Fruit fly (Drosophila melanogaster) whole organism, embryonic: ENCODE data around the gene dachs.

ENCODE experiments used
- Atf3 ChIP-seq: fragments of 200-800 bp; sonication (Bioruptor generic); optimal IDR thresholded peaks from 3 replicates; lab custom pipeline; 2016; ENCODE audit warnings: missing biosample characterization, missing genetic modification characterization
- Blimp-1 ChIP-seq: fragments of 200-800 bp; sonication (Bioruptor generic); optimal IDR thresholded peaks from 3 replicates; lab custom pipeline; 2018; ENCODE audit warnings: missing biosample characterization, missing genetic modification characterization, mild to moderate bottlenecking, moderate library complexity, missing genetic modification reagents
- BtbVII ChIP-seq: fragments of 200-800 bp; sonication (Bioruptor generic); optimal IDR thresholded peaks from 3 replicates; lab custom pipeline; 2017; ENCODE audit warnings: missing biosample characterization, mild to moderate bottlenecking, missing genetic modification characterization
- CG10543 ChIP-seq: fragments of 200-800 bp; sonication (Bioruptor generic); optimal IDR thresholded peaks from 3 replicates; lab custom pipeline; 2017; ENCODE audit warnings: missing biosample characterization, mild to moderate bottlenecking, missing genetic modification characterization, moderate library complexity
- CG10565 ChIP-seq: fragments of 200-800 bp; sonication (Bioruptor generic); optimal IDR thresholded peaks from 3 replicates; lab custom pipeline; 2016; ENCODE audit warnings: missing biosample characterization, mild to moderate bottlenecking, missing genetic modification characterization
- CG10959 ChIP-seq: fragments of 200-800 bp; sonication (Bioruptor generic); IDR thresholded peaks from 2 replicates; pipeline ENCODE4 v1.3.6; 2022; ENCODE audit warnings: missing biosample characterization, missing genetic modification characterization
- CG11696 ChIP-seq: fragments of 200-800 bp; sonication (Bioruptor generic); IDR thresholded peaks from 2 replicates; pipeline ENCODE4 v1.3.6; 2022; ENCODE audit warnings: missing biosample characterization, missing genetic modification characterization
- CG12744 ChIP-seq: fragments of 200-800 bp; sonication (Bioruptor generic); optimal IDR thresholded peaks from 2 replicates; lab custom pipeline; 2016; ENCODE audit warnings: missing biosample characterization, missing genetic modification characterization
- CG13624 ChIP-seq: fragments of 200-800 bp; sonication (Bioruptor generic); optimal IDR thresholded peaks from 2 replicates; lab custom pipeline; 2016; ENCODE audit warnings: missing biosample characterization, missing genetic modification characterization
- CG14710 ChIP-seq: fragments of 200-800 bp; sonication (Bioruptor generic); optimal IDR thresholded peaks from 3 replicates; lab custom pipeline; 2019; ENCODE audit warnings: missing biosample characterization, mild to moderate bottlenecking, missing genetic modification characterization, moderate library complexity
- CG14860 ChIP-seq: fragments of 200-800 bp; sonication (Bioruptor generic); IDR thresholded peaks from 3 replicates; pipeline ENCODE4 v1.3.6; 2022; ENCODE audit warnings: missing biosample characterization, missing genetic modification characterization; ENCODE audit not compliant: partially characterized antibody
- CG15269 ChIP-seq: fragments of 200-800 bp; sonication (Bioruptor generic); optimal IDR thresholded peaks from 2 replicates; lab custom pipeline; 2018; ENCODE audit warnings: missing biosample characterization, mild to moderate bottlenecking, missing genetic modification characterization, moderate library complexity
- CG1603 ChIP-seq: fragments of 200-800 bp; sonication (Bioruptor generic); optimal IDR thresholded peaks from 2 replicates; lab custom pipeline; 2019; ENCODE audit warnings: missing biosample characterization, mild to moderate bottlenecking, missing genetic modification characterization, moderate library complexity
- CG18619 ChIP-seq: fragments of 200-800 bp; sonication (Bioruptor generic); optimal IDR thresholded peaks from 3 replicates; lab custom pipeline; 2017; ENCODE audit warnings: missing biosample characterization, mild to moderate bottlenecking, missing genetic modification characterization
- CG2889 ChIP-seq: fragments of 200-800 bp; sonication (Bioruptor generic); IDR thresholded peaks from 3 replicates; pipeline ENCODE4 v1.3.6; 2022; ENCODE audit warnings: missing biosample characterization, missing genetic modification characterization
- CG30020 ChIP-seq: fragments of 200-800 bp; optimal IDR thresholded peaks from 2 replicates; lab custom pipeline; 2019; ENCODE audit warnings: missing biosample characterization, mild to moderate bottlenecking, missing genetic modification characterization, moderate library complexity
- CG34376 ChIP-seq: fragments of 200-800 bp; sonication (Bioruptor generic); optimal IDR thresholded peaks from 2 replicates; lab custom pipeline; 2018; ENCODE audit warnings: missing biosample characterization, mild to moderate bottlenecking, missing genetic modification characterization
- CG4328 ChIP-seq: fragments of 200-800 bp; sonication (Bioruptor generic); optimal IDR thresholded peaks from 3 replicates; lab custom pipeline; 2017; ENCODE audit warnings: missing biosample characterization, missing genetic modification reagents, missing genetic modification characterization
- CG5245 ChIP-seq: fragments of 200-800 bp; sonication (Bioruptor generic); optimal IDR thresholded peaks from 3 replicates; lab custom pipeline; 2016; ENCODE audit warnings: missing biosample characterization, missing genetic modification characterization
- CG6683 ChIP-seq: fragments of 200-800 bp; sonication (Bioruptor generic); optimal IDR thresholded peaks from 2 replicates; lab custom pipeline; 2017; ENCODE audit warnings: missing biosample characterization, mild to moderate bottlenecking, missing genetic modification characterization, missing genetic modification reagents
- CG8290 ChIP-seq, 3 experiments: fragments of 200-800 bp; sonication (Bioruptor generic); optimal IDR thresholded peaks; 2 replicates each; lab custom pipeline; 2016 to 2019; ENCODE audit warnings: missing biosample characterization in 3 of 3, missing genetic modification characterization in 3 of 3, mild to moderate bottlenecking in 2 of 3, moderate library complexity in 1 of 3
- CrebB ChIP-seq: fragments of 200-800 bp; sonication (Bioruptor generic); optimal IDR thresholded peaks from 3 replicates; lab custom pipeline; 2018; ENCODE audit warnings: missing biosample characterization, mild to moderate bottlenecking, missing genetic modification characterization
- D ChIP-seq, 2 experiments: fragments of 200-800 bp in 1 of 2; fragments of >200 bp in 1 of 2; sonication (Bioruptor generic) in 1 of 2; optimal IDR thresholded peaks; 2 replicates in 1 of 2; 3 replicates in 1 of 2; lab custom pipeline; 2017; ENCODE audit warnings: mild to moderate bottlenecking in 1 of 2, missing biosample characterization in 1 of 2, missing genetic modification characterization in 1 of 2, missing genetic modification reagents in 1 of 2
- ERR ChIP-seq: fragments of 200-800 bp; sonication (Bioruptor generic); optimal IDR thresholded peaks from 2 replicates; lab custom pipeline; 2016; ENCODE audit warnings: missing biosample characterization, missing genetic modification characterization
- Ets97D ChIP-seq: fragments of 200-800 bp; sonication (Bioruptor generic); optimal IDR thresholded peaks from 3 replicates; lab custom pipeline; 2016; ENCODE audit warnings: missing biosample characterization, missing genetic modification characterization
- Lim3 ChIP-seq: fragments of 200-800 bp; sonication (Bioruptor generic); IDR thresholded peaks from 2 replicates; pipeline ENCODE4 v1.3.6; 2022; ENCODE audit warnings: missing biosample characterization, missing genetic modification characterization
- MTF-1 ChIP-seq: fragments of 200-800 bp; sonication (Bioruptor generic); optimal IDR thresholded peaks from 2 replicates; lab custom pipeline; 2018; ENCODE audit warnings: missing biosample characterization, mild to moderate bottlenecking, missing genetic modification characterization, borderline replicate concordance
- Myb ChIP-seq: fragments of 200-800 bp; sonication (Bioruptor generic); optimal IDR thresholded peaks from 2 replicates; lab custom pipeline; 2016; ENCODE audit warnings: missing biosample characterization, missing genetic modification characterization
- NFAT ChIP-seq: fragments of 200-800 bp; sonication (Bioruptor generic); IDR thresholded peaks from 2 replicates; pipeline ENCODE4 v1.3.6; 2022; ENCODE audit warnings: missing biosample characterization, missing genetic modification characterization
- Opbp ChIP-seq: fragments of 200-800 bp; sonication (Bioruptor generic); IDR thresholded peaks from 3 replicates; pipeline ENCODE4 v1.3.6; 2022; ENCODE audit warnings: missing biosample characterization, missing genetic modification characterization; ENCODE audit not compliant: partially characterized antibody
- Spps ChIP-seq: fragments of 200-800 bp; sonication (Bioruptor generic); optimal IDR thresholded peaks from 2 replicates; lab custom pipeline; 2018; ENCODE audit warnings: missing biosample characterization, mild to moderate bottlenecking, missing genetic modification characterization
- Xbp1 ChIP-seq: fragments of 200-800 bp; sonication (Bioruptor generic); optimal IDR thresholded peaks from 3 replicates; lab custom pipeline; 2016; ENCODE audit warnings: missing biosample characterization, mild to moderate bottlenecking, missing genetic modification characterization
- bbx ChIP-seq: fragments of 200-800 bp; sonication (Bioruptor generic); IDR thresholded peaks from 2 replicates; pipeline ENCODE4 v1.3.6; 2022; ENCODE audit warnings: missing biosample characterization, missing genetic modification characterization; ENCODE audit not compliant: partially characterized antibody
- ci ChIP-seq: fragments of 200-800 bp; sonication (Bioruptor generic); IDR thresholded peaks from 3 replicates; pipeline ENCODE4 v1.3.6; 2022; ENCODE audit warnings: missing biosample characterization, missing genetic modification characterization
- dmrt11E ChIP-seq: fragments of 200-800 bp; sonication (Bioruptor generic); optimal IDR thresholded peaks from 3 replicates; lab custom pipeline; 2018; ENCODE audit warnings: missing biosample characterization, mild to moderate bottlenecking, missing genetic modification characterization, moderate library complexity
- gce ChIP-seq: fragments of 200-800 bp; sonication (Bioruptor generic); IDR thresholded peaks from 3 replicates; pipeline ENCODE4 v1.3.6; 2022; ENCODE audit warnings: missing biosample characterization, missing genetic modification characterization
- gfzf ChIP-seq: fragments of 200-800 bp; sonication (Bioruptor generic); optimal IDR thresholded peaks from 2 replicates; lab custom pipeline; 2016; ENCODE audit warnings: missing biosample characterization, mild to moderate bottlenecking, missing genetic modification characterization, moderate library complexity
- insv ChIP-seq, 2 experiments: fragments of 200-800 bp; sonication (Bioruptor generic); optimal IDR thresholded peaks; 3 replicates each; lab custom pipeline; 2016 to 2018; ENCODE audit warnings: missing biosample characterization in 2 of 2, missing genetic modification characterization in 2 of 2
- knrl ChIP-seq: fragments of 200-800 bp; sonication (Bioruptor generic); IDR thresholded peaks from 3 replicates; pipeline ENCODE4 v1.3.6; 2022; ENCODE audit warnings: missing biosample characterization, missing genetic modification characterization; ENCODE audit not compliant: partially characterized antibody
- lab ChIP-seq: fragments of 200-800 bp; sonication (Bioruptor generic); optimal IDR thresholded peaks from 3 replicates; lab custom pipeline; 2017; ENCODE audit warnings: missing biosample characterization, missing genetic modification characterization, mild to moderate bottlenecking, moderate library complexity, missing genetic modification reagents
- maf-S ChIP-seq: fragments of 200-800 bp; sonication (Bioruptor generic); optimal IDR thresholded peaks from 2 replicates; lab custom pipeline; 2016; ENCODE audit warnings: missing biosample characterization, missing genetic modification characterization
- pho ChIP-seq: fragments of 200-800 bp; sonication (Bioruptor generic); optimal IDR thresholded peaks from 2 replicates; lab custom pipeline; 2016; ENCODE audit warnings: missing biosample characterization, missing genetic modification characterization
- schlank ChIP-seq: fragments of 200-800 bp; sonication (Bioruptor generic); optimal IDR thresholded peaks from 2 replicates; lab custom pipeline; 2018; ENCODE audit warnings: missing biosample characterization, mild to moderate bottlenecking, missing genetic modification characterization
- sens ChIP-seq: fragments of 200-800 bp; sonication (Bioruptor generic); peaks from one replicate; lab custom pipeline; 2016; ENCODE audit warnings: missing biosample characterization, missing genetic modification characterization
- sisA ChIP-seq: fragments of 200-800 bp; sonication (Bioruptor generic); IDR thresholded peaks from 2 replicates; pipeline ENCODE4 v1.3.6; 2022; ENCODE audit warnings: missing biosample characterization, missing genetic modification characterization
- slp2 ChIP-seq: fragments of 200-800 bp; sonication (Bioruptor generic); optimal IDR thresholded peaks from 2 replicates; lab custom pipeline; 2016; ENCODE audit warnings: missing biosample characterization, missing genetic modification characterization
- sqz ChIP-seq: fragments of 200-800 bp; sonication (Bioruptor generic); optimal IDR thresholded peaks from 3 replicates; lab custom pipeline; 2018; ENCODE audit warnings: missing biosample characterization, mild to moderate bottlenecking, missing genetic modification characterization
- tap ChIP-seq: fragments of 200-800 bp; optimal IDR thresholded peaks from 3 replicates; lab custom pipeline; 2019; ENCODE audit warnings: missing biosample characterization, mild to moderate bottlenecking, missing genetic modification characterization, moderate library complexity
- yki ChIP-seq: fragments of >200 bp; optimal IDR thresholded peaks from 3 replicates; lab custom pipeline; 2018
- zf30C ChIP-seq: fragments of 200-800 bp; sonication (Bioruptor generic); optimal IDR thresholded peaks from 3 replicates; lab custom pipeline; 2018; ENCODE audit warnings: missing biosample characterization, mild to moderate bottlenecking, missing genetic modification characterization

dachs gene

DNA sequence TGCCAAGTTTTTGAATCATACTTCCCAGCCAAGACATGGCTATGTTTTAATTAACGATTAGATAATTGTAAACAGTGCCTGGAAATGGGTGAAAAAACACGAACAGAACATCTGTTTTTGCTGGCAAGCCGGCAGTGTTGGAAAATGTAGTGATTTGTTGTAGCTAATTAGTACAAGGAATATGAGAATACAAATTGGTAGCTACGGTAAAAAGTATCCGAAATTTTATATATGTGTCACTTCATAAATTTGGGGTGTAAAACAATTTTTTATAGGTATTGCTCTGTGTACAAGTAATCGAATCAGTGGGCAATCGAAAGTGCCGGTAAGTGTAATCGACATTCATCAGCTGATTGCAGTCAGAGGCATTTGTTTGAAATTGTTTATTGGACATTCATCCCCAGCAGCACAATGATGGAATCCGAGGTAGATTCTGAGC lies 50.7 kb downstream of the dachs start, which contains the start of the genes mRpL51 and Uba4 (continued):
- TF ChIP-seq CrebB (no peak), yki (lab: Kevin White, UChicago) (no peak), CG13624 (GFP tag; lab: Kevin White, UChicago) (peak; percentile 16), CG34376 (GFP tag; lab: Kevin White, UChicago) (peak; percentile 35), gce (GFP tag; lab: Robert Waterston, UW) (no peak), maf-S (no peak), ci (no peak), CG14860 (GFP tag; lab: Robert Waterston, UW) (0 out of 3 replicates have a peak, but pooled peaks have one; percentile 52), CG30020 (tag; lab: Kevin White, UChicago) (peak; percentile 31), insv (GFP tag; optimal IDR thresholded peaks at IDR 0.05; lab: Kevin White, UChicago) (no peak), CG4328 (GFP tag; lab: Kevin White, UChicago) (no peak), sisA (GFP tag; lab: Robert Waterston, UW) (no peak), Xbp1 (GFP tag; lab: Kevin White, UChicago) (peak; percentile 39), BtbVII (GFP tag; lab: Kevin White, UChicago) (no peak), CG2889 (GFP tag; lab: Robert Waterston, UW) (no peak), NFAT (GFP tag; lab: Robert Waterston, UW) (no peak), dmrt11E (peak; percentile 38), Lim3 (GFP tag; lab: Robert Waterston, UW) (no peak), pho (GFP tag; lab: Kevin White, UChicago) (peak; percentile 56), knrl (GFP tag; lab: Robert Waterston, UW) (peak; percentile 54; the same call in 1 of the 3 replicates), bbx (GFP tag; lab: Robert Waterston, UW) (peak; percentile 42; the same call in 1 of the 2 replicates), Blimp-1 (GFP tag; lab: Kevin White, UChicago) (peak; percentile 24), ERR (peak; percentile 23), Opbp (peak; percentile 37; the same call in 1 of the 3 replicates), Ets97D (peak; percentile 47), Atf3 (GFP tag; lab: Kevin White, UChicago) (no peak), Myb (peak; percentile 48), CG5245 (GFP tag; lab: Kevin White, UChicago) (peak; percentile 22), sens (GFP tag; lab: Kevin White, UChicago) (peak; percentile 93), zf30C (GFP tag; lab: Kevin White, UChicago) (no peak), CG11696 (GFP tag; lab: Robert Waterston, UW) (no peak), D (optimal IDR thresholded peaks at IDR 0.05; lab: Kevin White, UChicago) (no peak), D (GFP tag; optimal IDR thresholded peaks at IDR 0.05; lab: Kevin White, UChicago) (no peak), tap (tag; lab: Kevin White, UChicago) (no peak), CG8290 (GFP tag; optimal IDR thresholded peaks at IDR 0.05; lab: Kevin White, UChicago) (no peak), CG8290 (tag; optimal IDR thresholded peaks at IDR 0.05; lab: Kevin White, UChicago) (no peak), lab (GFP tag; lab: Kevin White, UChicago) (no peak), Spps (tag; lab: Kevin White, UChicago) (no peak), CG18619 (GFP tag; lab: Kevin White, UChicago) (peak; percentile 4), sqz (no peak), CG6683 (GFP tag; lab: Kevin White, UChicago) (no peak), CG1603 (peak; percentile 74), CG10543 (GFP tag; lab: Kevin White, UChicago) (no peak), CG12744 (peak; percentile 6), CG10565 (GFP tag; lab: Kevin White, UChicago) (no peak), slp2 (no peak), CG15269 (peak; percentile 3), gfzf (GFP tag; lab: Kevin White, UChicago) (peak; percentile 26), CG10959 (no peak), CG14710 (peak; percentile 72), schlank (tag; lab: Kevin White, UChicago) (no peak), MTF-1 (GFP tag; lab: Kevin White, UChicago) (no peak)
